Worm (Caenorhabditis elegans): Measurements from ENCODE around the gene nas-15.
A peak's percentile ranks its signal among the peaks of the same experiment; 100 is the strongest.

nas-15 gene

DNA sequence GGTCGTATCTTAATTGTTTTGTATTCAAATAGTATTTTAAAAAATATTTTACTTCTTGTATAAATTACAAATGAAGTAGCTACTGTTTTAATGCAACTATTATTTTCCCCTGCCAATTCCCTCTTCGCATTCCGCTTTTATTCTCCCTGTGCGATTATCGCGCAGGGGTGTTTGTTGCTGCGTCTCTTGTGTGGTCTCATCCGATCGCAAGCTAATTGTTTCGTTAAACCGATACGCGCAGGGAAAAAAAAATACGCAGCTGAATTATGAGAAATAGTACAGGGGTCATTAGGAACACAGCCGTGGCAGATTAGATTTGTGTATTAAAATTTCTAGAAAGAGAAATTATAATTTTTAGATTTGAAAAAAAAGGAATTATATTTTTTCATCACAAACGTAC, 29.0 kb downstream of the nas-15 start:
- TF ChIP-seq tra-4 (tag; optimal IDR thresholded peaks at IDR 0.05), result no peak
- TF ChIP-seq flt-1 (GFP tag; IDR thresholded peaks at IDR 0.05), result peak; percentile 63
- TF ChIP-seq hmg-4 (GFP tag; optimal IDR thresholded peaks at IDR 0.05), result no peak
- no peak for TF ChIP-seq B0310.2 (tag; optimal IDR thresholded peaks at IDR 0.05)
- peak; percentile 78 for TF ChIP-seq pes-1 (GFP tag; IDR thresholded peaks at IDR 0.05)
- TF ChIP-seq sea-1 (GFP tag; conservative IDR thresholded peaks at IDR 0.05), result peak; percentile 72; the same call in 1 of the 2 replicates
- TF ChIP-seq tbx-11 (GFP tag; IDR thresholded peaks at IDR 0.05), result peak; percentile 70; the same call in 1 of the 2 replicates
- TF ChIP-seq ama-1 (optimal IDR thresholded peaks at IDR 0.05), result no peak
- no peak; the same call in 1 of the 2 replicates for TF ChIP-seq tbx-37 (GFP tag; conservative IDR thresholded peaks at IDR 0.05)
- no peak for TF ChIP-seq ceh-36 (tag; optimal IDR thresholded peaks at IDR 0.05)
- peak; percentile 99 for TF ChIP-seq F13C5.2 (tag; optimal IDR thresholded peaks at IDR 0.05)
- peak; percentile 75 for TF ChIP-seq scrt-1 (GFP tag; IDR thresholded peaks at IDR 0.05)
- TF ChIP-seq ceh-13 (GFP tag; optimal IDR thresholded peaks at IDR 0.05), result peak; percentile 52
- TF ChIP-seq ets-7 (tag; optimal IDR thresholded peaks at IDR 0.05), result no peak
- TF ChIP-seq aly-1 (tag; optimal IDR thresholded peaks at IDR 0.05), result peak; percentile 29
- no peak for TF ChIP-seq hmbx-1 (tag; optimal IDR thresholded peaks at IDR 0.05)

DNA sequence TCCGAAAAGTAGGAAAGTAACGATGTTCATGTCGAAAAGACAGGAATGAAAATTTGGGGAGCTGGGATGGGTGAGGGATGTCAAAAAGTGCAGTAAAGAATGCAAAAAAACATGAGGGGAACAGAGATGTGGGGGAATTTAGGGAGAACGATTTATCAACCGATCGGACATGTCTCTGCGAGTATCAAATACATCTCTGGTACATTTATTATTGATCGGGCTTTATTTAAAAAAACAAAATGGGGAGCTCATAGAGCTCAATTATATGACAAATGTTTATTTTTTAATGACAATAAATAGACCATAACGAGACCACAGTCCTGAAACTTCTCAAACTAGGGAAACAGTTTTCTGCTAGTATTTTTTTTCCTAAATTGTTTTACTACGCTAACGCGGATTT, 33.2 kb downstream of the nas-15 start, which contains the start of gene F25E2.2:
Gene F25E2.2, minus strand, starts transcription at position 101 of the 400 bp plus-strand sequence.
- TF ChIP-seq B0310.2 (tag; optimal IDR thresholded peaks at IDR 0.05), result no peak
- TF ChIP-seq ceh-13 (GFP tag; optimal IDR thresholded peaks at IDR 0.05), result no peak
- no peak for TF ChIP-seq ets-7 (tag; optimal IDR thresholded peaks at IDR 0.05)
- TF ChIP-seq tbx-11 (GFP tag; IDR thresholded peaks at IDR 0.05), result no peak
- no peak for TF ChIP-seq sea-1 (GFP tag; conservative IDR thresholded peaks at IDR 0.05)
- no peak for TF ChIP-seq hmg-4 (GFP tag; optimal IDR thresholded peaks at IDR 0.05)
- TF ChIP-seq hnd-1 (tag; optimal IDR thresholded peaks at IDR 0.05), result no peak
- TF ChIP-seq ceh-36 (tag; optimal IDR thresholded peaks at IDR 0.05), result no peak
- no peak for TF ChIP-seq tbx-37 (GFP tag; conservative IDR thresholded peaks at IDR 0.05)
- no peak for TF ChIP-seq hmbx-1 (tag; optimal IDR thresholded peaks at IDR 0.05)

DNA sequence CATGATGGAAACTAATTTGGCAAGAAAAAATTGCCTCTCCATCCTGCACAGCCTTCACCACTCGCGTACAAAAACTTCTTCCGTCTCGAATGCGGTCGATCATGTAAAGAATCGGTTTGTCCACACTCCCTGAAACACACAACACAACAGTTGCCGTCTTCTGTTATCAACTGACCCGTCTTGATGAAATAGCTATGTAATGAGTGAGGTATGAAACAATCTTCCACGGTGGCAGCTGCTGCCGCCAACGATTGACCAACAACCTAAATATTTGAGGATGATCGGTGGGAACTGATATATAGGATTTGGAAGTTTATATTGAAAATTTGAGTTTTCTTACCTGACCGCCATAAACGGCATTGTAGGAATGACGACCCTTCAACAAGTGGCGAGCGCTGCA, 34.7 kb downstream of the nas-15 start:
- TF ChIP-seq ceh-36 (tag; optimal IDR thresholded peaks at IDR 0.05) (no peak), B0310.2 (tag; optimal IDR thresholded peaks at IDR 0.05) (no peak), tbx-37 (GFP tag; conservative IDR thresholded peaks at IDR 0.05) (no peak), sea-1 (GFP tag; conservative IDR thresholded peaks at IDR 0.05) (no peak), tra-4 (tag; optimal IDR thresholded peaks at IDR 0.05) (no peak), hmg-4 (GFP tag; optimal IDR thresholded peaks at IDR 0.05) (no peak), tbx-11 (GFP tag; IDR thresholded peaks at IDR 0.05) (no peak), hnd-1 (tag; optimal IDR thresholded peaks at IDR 0.05) (no peak), hmbx-1 (tag; optimal IDR thresholded peaks at IDR 0.05) (no peak), ama-1 (optimal IDR thresholded peaks at IDR 0.05) (no peak), aly-1 (tag; optimal IDR thresholded peaks at IDR 0.05) (no peak), ets-7 (tag; optimal IDR thresholded peaks at IDR 0.05) (no peak), pes-1 (GFP tag; IDR thresholded peaks at IDR 0.05) (no peak), ceh-13 (GFP tag; optimal IDR thresholded peaks at IDR 0.05) (no peak), scrt-1 (GFP tag; IDR thresholded peaks at IDR 0.05) (no peak), F13C5.2 (tag; optimal IDR thresholded peaks at IDR 0.05) (no peak), flt-1 (GFP tag; IDR thresholded peaks at IDR 0.05) (no peak)

DNA sequence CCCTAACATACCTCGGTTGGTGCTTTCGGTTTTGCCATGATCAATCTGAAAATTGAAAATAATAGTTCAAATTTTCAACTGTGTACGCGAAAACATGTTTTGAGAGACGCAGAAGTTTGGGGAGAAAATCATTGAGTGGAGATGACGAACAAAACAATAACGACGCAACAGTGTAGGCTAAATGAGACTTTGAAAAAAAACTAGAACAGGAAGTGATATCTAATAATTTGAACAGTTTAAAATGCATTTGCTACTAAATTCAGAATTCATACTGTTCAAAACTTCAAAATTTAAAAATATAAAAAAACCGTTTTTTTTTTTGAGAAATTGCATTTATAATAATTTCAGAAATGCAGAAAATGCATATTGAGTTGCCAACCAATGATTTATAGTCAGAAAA, 35.5 kb downstream of the nas-15 start, which contains the start of gene F25E2.3:
Gene F25E2.3, minus strand, starts transcription at position 101 of the 400 bp plus-strand sequence.
- TF ChIP-seq scrt-1 (GFP tag; IDR thresholded peaks at IDR 0.05) (no peak), flt-1 (GFP tag; IDR thresholded peaks at IDR 0.05) (no peak), ceh-13 (GFP tag; optimal IDR thresholded peaks at IDR 0.05) (no peak), pes-1 (GFP tag; IDR thresholded peaks at IDR 0.05) (no peak), B0310.2 (tag; optimal IDR thresholded peaks at IDR 0.05) (no peak), aly-1 (tag; optimal IDR thresholded peaks at IDR 0.05) (no peak), sea-1 (GFP tag; conservative IDR thresholded peaks at IDR 0.05) (no peak), F13C5.2 (tag; optimal IDR thresholded peaks at IDR 0.05) (no peak), hmg-4 (GFP tag; optimal IDR thresholded peaks at IDR 0.05) (no peak), ama-1 (optimal IDR thresholded peaks at IDR 0.05) (no peak)

DNA sequence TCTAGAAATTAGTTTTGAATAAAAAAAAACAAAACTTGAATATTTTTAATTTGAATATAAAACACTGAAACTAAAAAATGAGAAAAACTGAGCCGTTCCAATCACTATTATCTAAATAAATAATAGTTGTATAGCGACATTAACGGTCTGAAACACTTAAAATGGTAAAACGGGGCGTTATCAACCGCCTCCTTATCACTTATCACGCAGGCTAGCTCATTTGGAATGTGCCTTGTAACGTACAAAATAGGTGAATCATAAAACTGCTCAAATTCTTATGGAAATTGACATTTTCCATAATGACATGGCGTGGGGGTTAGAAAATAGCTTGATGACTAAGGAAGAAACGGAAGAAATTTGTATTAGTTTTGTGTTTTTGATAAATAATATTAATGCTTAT, 38.4 kb downstream of the nas-15 start, which contains the start of gene ifd-2:
Gene ifd-2, minus strand, starts transcription at position 1 of the 400 bp plus-strand sequence.
- TF ChIP-seq hmbx-1 (tag; optimal IDR thresholded peaks at IDR 0.05), result no peak
- TF ChIP-seq ceh-13 (GFP tag; optimal IDR thresholded peaks at IDR 0.05), result no peak
- no peak for TF ChIP-seq ama-1 (optimal IDR thresholded peaks at IDR 0.05)
- TF ChIP-seq hnd-1 (tag; optimal IDR thresholded peaks at IDR 0.05), result no peak
- TF ChIP-seq tbx-11 (GFP tag; IDR thresholded peaks at IDR 0.05), result no peak
- TF ChIP-seq sea-1 (GFP tag; conservative IDR thresholded peaks at IDR 0.05), result no peak
- no peak for TF ChIP-seq F13C5.2 (tag; optimal IDR thresholded peaks at IDR 0.05)
- no peak for TF ChIP-seq ets-7 (tag; optimal IDR thresholded peaks at IDR 0.05)
- no peak for TF ChIP-seq hmg-4 (GFP tag; optimal IDR thresholded peaks at IDR 0.05)
- TF ChIP-seq tbx-37 (GFP tag; conservative IDR thresholded peaks at IDR 0.05), result no peak

DNA sequence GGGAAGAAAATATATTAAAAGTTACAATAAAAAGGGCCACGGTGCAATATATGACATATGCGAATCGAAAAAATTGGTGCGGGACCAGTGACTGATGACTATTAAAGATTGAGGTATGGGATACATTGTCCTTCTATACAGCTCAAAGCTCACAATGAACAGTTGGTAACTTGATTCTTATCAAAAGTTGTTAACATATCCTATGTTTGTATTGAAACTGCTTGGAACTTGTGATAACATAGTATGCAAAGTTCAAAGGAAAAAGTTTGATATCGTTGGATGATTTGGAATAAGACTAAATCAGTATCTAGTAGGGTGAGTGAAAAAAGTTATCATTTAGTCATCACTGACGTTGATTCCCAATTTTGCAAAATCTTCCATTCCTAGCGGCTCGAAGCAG, 40.5 kb downstream of the nas-15 start:
- TF ChIP-seq ets-7 (tag; optimal IDR thresholded peaks at IDR 0.05), result no peak
- no peak for TF ChIP-seq scrt-1 (GFP tag; IDR thresholded peaks at IDR 0.05)
- TF ChIP-seq ama-1 (optimal IDR thresholded peaks at IDR 0.05), result no peak
- TF ChIP-seq tra-4 (tag; optimal IDR thresholded peaks at IDR 0.05), result no peak
- TF ChIP-seq tbx-11 (GFP tag; IDR thresholded peaks at IDR 0.05), result no peak
- no peak for TF ChIP-seq hmbx-1 (tag; optimal IDR thresholded peaks at IDR 0.05)
- TF ChIP-seq tbx-37 (GFP tag; conservative IDR thresholded peaks at IDR 0.05), result no peak
- no peak for TF ChIP-seq F13C5.2 (tag; optimal IDR thresholded peaks at IDR 0.05)
- TF ChIP-seq hmg-4 (GFP tag; optimal IDR thresholded peaks at IDR 0.05), result no peak
- TF ChIP-seq sea-1 (GFP tag; conservative IDR thresholded peaks at IDR 0.05), result no peak

DNA sequence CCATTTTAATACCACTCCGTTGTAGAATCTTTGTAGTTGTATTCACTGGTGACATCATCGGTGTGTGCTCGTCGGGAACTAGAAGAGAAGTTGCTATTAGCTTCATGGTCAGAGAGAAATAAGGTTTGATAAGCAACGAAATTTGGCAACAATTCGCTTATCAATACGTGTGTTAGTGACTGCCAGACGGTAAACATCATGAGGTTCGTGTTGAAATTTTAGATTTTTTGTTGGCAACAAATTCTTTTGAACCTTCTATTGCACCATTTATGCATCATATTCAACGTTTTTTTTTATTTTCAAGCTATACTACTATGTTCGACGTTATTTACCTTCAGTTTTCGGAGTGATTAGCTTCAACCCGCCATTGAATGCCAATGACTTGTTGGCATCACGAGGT, 46.2 kb downstream of the nas-15 start:
- TF ChIP-seq tra-4 (tag; optimal IDR thresholded peaks at IDR 0.05), result no peak
- TF ChIP-seq hmbx-1 (tag; optimal IDR thresholded peaks at IDR 0.05), result no peak
- no peak for TF ChIP-seq tbx-11 (GFP tag; IDR thresholded peaks at IDR 0.05)
- no peak for TF ChIP-seq hnd-1 (tag; optimal IDR thresholded peaks at IDR 0.05)
- TF ChIP-seq ama-1 (optimal IDR thresholded peaks at IDR 0.05), result no peak
- TF ChIP-seq B0310.2 (tag; optimal IDR thresholded peaks at IDR 0.05), result no peak
- TF ChIP-seq ceh-36 (tag; optimal IDR thresholded peaks at IDR 0.05), result no peak
